Worm (Caenorhabditis elegans): ENCODE data around the gene Y67A10A.7.

Gene Y67A10A.7

DNA sequence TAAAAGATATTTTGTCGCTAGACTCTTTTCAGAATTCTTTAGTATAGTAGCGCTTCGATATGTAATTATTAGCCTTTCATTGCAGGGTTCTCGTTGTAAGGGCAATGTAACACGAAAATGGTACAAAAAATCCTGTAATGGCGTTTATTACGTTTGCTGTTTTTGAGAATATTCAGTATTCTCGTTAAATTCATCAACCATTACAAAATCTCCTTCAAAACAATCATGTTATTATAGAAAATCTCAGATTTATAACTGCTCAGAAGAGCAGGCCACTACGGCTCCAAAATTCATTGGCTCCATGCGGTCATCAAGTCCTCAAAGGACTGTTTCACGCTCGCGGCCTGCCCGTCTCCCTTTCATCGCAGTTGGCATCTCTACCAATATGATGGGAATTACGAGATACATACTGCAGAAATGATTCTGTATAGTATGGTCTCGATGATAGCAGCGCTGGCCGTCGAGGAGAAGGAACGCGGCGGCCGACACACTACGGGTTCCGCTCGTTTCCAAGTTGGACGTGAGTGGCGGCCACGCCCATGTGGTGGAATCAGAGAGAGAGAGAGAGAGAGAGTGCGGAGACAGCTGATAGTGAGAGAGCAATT, 47.1 kb upstream of the Y67A10A.7 start (continued):
- peak; percentile 69 for TF ChIP-seq F33H1.4 (GFP tag; IDR thresholded peaks at IDR 0.05)
- peak; percentile 43 for TF ChIP-seq xnd-1 (tag; optimal IDR thresholded peaks at IDR 0.05)
- TF ChIP-seq egrh-3 (GFP tag; IDR thresholded peaks at IDR 0.05): peak; percentile 82
- TF ChIP-seq hlh-26 (GFP tag; conservative IDR thresholded peaks at IDR 0.05): no peak
- 0 out of 2 replicates have a peak, but pooled peaks have one; percentile 65 for TF ChIP-seq madf-3 (GFP tag; IDR thresholded peaks at IDR 0.05)
- no peak for TF ChIP-seq tbx-9 (tag; optimal IDR thresholded peaks at IDR 0.05; ENCODE audit: borderline replicate concordance)
- no peak for TF ChIP-seq cebp-1 (GFP tag; IDR thresholded peaks at IDR 0.05)
- no peak for TF ChIP-seq cebp-1 (tag; optimal IDR thresholded peaks at IDR 0.05)
- TF ChIP-seq bed-1 (GFP tag; IDR thresholded peaks at IDR 0.05): no peak
- peak; percentile 83 for TF ChIP-seq ets-4 (GFP tag; optimal IDR thresholded peaks at IDR 0.05)
- TF ChIP-seq C06A6.2 (GFP tag; conservative IDR thresholded peaks at IDR 0.05): peak; percentile 69; the same call in 1 of the 2 replicates
- no peak for TF ChIP-seq hlh-12 (tag; optimal IDR thresholded peaks at IDR 0.05)
- TF ChIP-seq attf-6 (GFP tag; IDR thresholded peaks at IDR 0.05): peak; percentile 100
- TF ChIP-seq somi-1 (GFP tag; optimal IDR thresholded peaks at IDR 0.05): peak; percentile 28
- TF ChIP-seq let-526 (GFP tag; IDR thresholded peaks at IDR 0.05): no peak
- peak; percentile 78 for TF ChIP-seq hsf-1 (GFP tag; IDR thresholded peaks at IDR 0.05)
- TF ChIP-seq gei-17 (GFP tag; optimal IDR thresholded peaks at IDR 0.05): peak; percentile 60
- TF ChIP-seq sdz-38 (tag; optimal IDR thresholded peaks at IDR 0.05): no peak
- peak; percentile 95 for TF ChIP-seq nfyb-1 (GFP tag; IDR thresholded peaks at IDR 0.05)
- TF ChIP-seq egl-18 (GFP tag; IDR thresholded peaks at IDR 0.05): 0 out of 2 replicates have a peak, but pooled peaks have one; percentile 27
- TF ChIP-seq ztf-6 (GFP tag; IDR thresholded peaks at IDR 0.05): no peak
- TF ChIP-seq Y79H2A.3 (GFP tag; conservative IDR thresholded peaks at IDR 0.05): no peak
- peak; percentile 97 for TF ChIP-seq B0336.3 (GFP tag; IDR thresholded peaks at IDR 0.05)
- no peak for TF ChIP-seq ztf-22 (GFP tag; optimal IDR thresholded peaks at IDR 0.05)
- TF ChIP-seq B0261.1 (tag; optimal IDR thresholded peaks at IDR 0.05): peak; percentile 19
- peak in 1 of 2 experiments; percentile 7 for TF ChIP-seq rec-8 (tag; optimal IDR thresholded peaks at IDR 0.05)
- peak; percentile 89 for TF ChIP-seq madf-6 (GFP tag; IDR thresholded peaks at IDR 0.05)
- TF ChIP-seq snpc-3.4 (tag; optimal IDR thresholded peaks at IDR 0.05): peak; percentile 93
- no peak for TF ChIP-seq lag-1 (GFP tag; IDR thresholded peaks at IDR 0.05)
- TF ChIP-seq dpff-1 (tag; optimal IDR thresholded peaks at IDR 0.05): no peak
- no peak for TF ChIP-seq ztf-3 (GFP tag; optimal IDR thresholded peaks at IDR 0.05)
- peak; percentile 99 for TF ChIP-seq dox-1 (GFP tag; IDR thresholded peaks at IDR 0.05)
- peak; percentile 81 for TF ChIP-seq atf-7 (tag; optimal IDR thresholded peaks at IDR 0.05)
- TF ChIP-seq nhr-90 (tag; optimal IDR thresholded peaks at IDR 0.05): peak; percentile 59
- TF ChIP-seq chd-7 (tag; optimal IDR thresholded peaks at IDR 0.05): no peak
- no peak for TF ChIP-seq aptf-3 (GFP tag; IDR thresholded peaks at IDR 0.05)
- TF ChIP-seq D2030.7 (GFP tag; IDR thresholded peaks at IDR 0.05): peak; percentile 96
- TF ChIP-seq attf-5 (GFP tag; optimal IDR thresholded peaks at IDR 0.05): peak; percentile 48
- TF ChIP-seq hmg-20 (GFP tag; IDR thresholded peaks at IDR 0.05): peak; percentile 80
- TF ChIP-seq Y67H2A.10 (GFP tag; conservative IDR thresholded peaks at IDR 0.05): no peak
- TF ChIP-seq akir-1 (GFP tag; optimal IDR thresholded peaks at IDR 0.05): no peak
